Worm (Caenorhabditis elegans) whole organism, young adult: ENCODE data around the gene C38C6.3.

ENCODE experiments used
- D2030.7 ChIP-seq: fragments of 200-800 bp; sonication (Bioruptor generic); IDR thresholded peaks from 2 replicates; pipeline ENCODE4 v1.3.6; 2022; ENCODE audit warnings: missing genetic modification reagents, missing genetic modification characterization, missing compliant biosample characterization
- F49E8.2 ChIP-seq: sonication (generic microtip); optimal IDR thresholded peaks from 3 replicates; lab custom pipeline; 2017; ENCODE audit warnings: missing genetic modification characterization, mild to moderate bottlenecking, missing compliant biosample characterization, antibody characterized with exemption, moderate library complexity; ENCODE audit not compliant: insufficient read depth
- F55B11.4 ChIP-seq: sonication (generic microtip); optimal IDR thresholded peaks from 2 replicates; lab custom pipeline; 2016; ENCODE audit warnings: missing compliant biosample characterization, missing genetic modification characterization, borderline replicate concordance; ENCODE audit not compliant: insufficient read depth
- Y53G8AR.9 ChIP-seq: fragments of 200-800 bp; sonication (Bioruptor generic); conservative IDR thresholded peaks from 2 replicates; pipeline ENCODE4 v1.3.6; 2022; ENCODE audit warnings: missing genetic modification reagents, missing genetic modification characterization, missing compliant biosample characterization
- ama-1 ChIP-seq, 3 experiments: fragments of 150-350 bp in 1 of 3; sonication (generic microtip) in 2 of 3; optimal IDR thresholded peaks; 2 replicates each; lab custom pipeline; 2014 to 2018; ENCODE audit warnings: missing biosample characterization in 2 of 3, missing genetic modification characterization in 2 of 3, missing genetic modification reagents in 2 of 3
- aptf-2 ChIP-seq: fragments of 200-800 bp; sonication (Bioruptor generic); conservative IDR thresholded peaks from 2 replicates; pipeline ENCODE4 v1.3.6; 2022; ENCODE audit warnings: missing genetic modification reagents, missing genetic modification characterization, missing compliant biosample characterization
- atf-7 ChIP-seq: sonication (generic microtip); optimal IDR thresholded peaks from 2 replicates; lab custom pipeline; 2017; ENCODE audit warnings: mild to moderate bottlenecking, missing genetic modification characterization, missing compliant biosample characterization
- attf-6 ChIP-seq: fragments of 200-800 bp; sonication (Bioruptor generic); IDR thresholded peaks from 2 replicates; pipeline ENCODE4 v1.3.6; 2022; ENCODE audit warnings: missing genetic modification reagents, missing genetic modification characterization, missing compliant biosample characterization
- ccch-3 ChIP-seq: fragments of 200-800 bp; sonication (Bioruptor generic); optimal IDR thresholded peaks from 2 replicates; lab custom pipeline; 2018; ENCODE audit warnings: mild to moderate bottlenecking, missing genetic modification characterization, missing compliant biosample characterization
- ceh-100 ChIP-seq: fragments of 200-800 bp; sonication (Bioruptor generic); IDR thresholded peaks from 2 replicates; pipeline ENCODE4 v1.3.6; 2022; ENCODE audit warnings: missing genetic modification reagents, missing genetic modification characterization, missing compliant biosample characterization
- ceh-27 ChIP-seq: fragments of 200-800 bp; sonication (Bioruptor generic); optimal IDR thresholded peaks from 2 replicates; lab custom pipeline; 2018; ENCODE audit warnings: mild to moderate bottlenecking, missing genetic modification characterization, moderate library complexity, missing compliant biosample characterization
- ceh-79 ChIP-seq: sonication (generic microtip); optimal IDR thresholded peaks from 2 replicates; lab custom pipeline; 2017; ENCODE audit warnings: mild to moderate bottlenecking, missing genetic modification characterization, missing compliant biosample characterization
- ceh-91 ChIP-seq: fragments of 200-800 bp; sonication (Bioruptor generic); IDR thresholded peaks from 2 replicates; pipeline ENCODE4 v1.3.6; 2022; ENCODE audit warnings: missing genetic modification reagents, missing genetic modification characterization, missing compliant biosample characterization
- dox-1 ChIP-seq: fragments of 200-800 bp; sonication (Bioruptor generic); IDR thresholded peaks from 2 replicates; pipeline ENCODE4 v1.3.6; 2022; ENCODE audit warnings: missing genetic modification reagents, missing genetic modification characterization, missing compliant biosample characterization
- egrh-3 ChIP-seq: fragments of 200-800 bp; sonication (Bioruptor generic); IDR thresholded peaks from 2 replicates; pipeline ENCODE4 v1.3.6; 2022; ENCODE audit warnings: missing genetic modification reagents, missing genetic modification characterization, missing compliant biosample characterization
- ets-4 ChIP-seq: fragments of 200-800 bp; sonication (Bioruptor generic); optimal IDR thresholded peaks from 2 replicates; lab custom pipeline; 2018; ENCODE audit warnings: mild to moderate bottlenecking, missing genetic modification characterization, missing compliant biosample characterization
- fkh-3 ChIP-seq: sonication (generic microtip); optimal IDR thresholded peaks from 2 replicates; lab custom pipeline; 2016; ENCODE audit warnings: mild to moderate bottlenecking, missing genetic modification characterization, missing compliant biosample characterization
- let-607 ChIP-seq, 2 experiments: fragments of 200-800 bp in 1 of 2; sonication (Bioruptor generic) in 1 of 2; sonication (generic microtip) in 1 of 2; optimal IDR thresholded peaks; 2 replicates each; lab custom pipeline; 2016 to 2018; ENCODE audit warnings: mild to moderate bottlenecking in 2 of 2, missing compliant biosample characterization in 2 of 2, missing genetic modification characterization in 2 of 2, moderate library complexity in 2 of 2, missing genotype in 1 of 2
- lir-1 ChIP-seq: fragments of 200-800 bp; sonication (Bioruptor generic); conservative IDR thresholded peaks from 2 replicates; pipeline ENCODE4 v1.3.6; 2022; ENCODE audit warnings: missing genetic modification reagents, missing genetic modification characterization, missing compliant biosample characterization
- lsl-1 ChIP-seq: fragments of 200-800 bp; sonication (Bioruptor generic); optimal IDR thresholded peaks from 2 replicates; lab custom pipeline; 2018; ENCODE audit warnings: mild to moderate bottlenecking, missing genetic modification characterization, moderate library complexity, missing compliant biosample characterization
- lsy-27 ChIP-seq: sonication (generic microtip); optimal IDR thresholded peaks from 2 replicates; lab custom pipeline; 2017; ENCODE audit warnings: missing genetic modification characterization, mild to moderate bottlenecking, missing compliant biosample characterization, antibody characterized with exemption, missing genotype, borderline replicate concordance; ENCODE audit not compliant: insufficient read depth
- mes-4 ChIP-seq: sonication (generic microtip); optimal IDR thresholded peaks from 2 replicates; lab custom pipeline; 2016; ENCODE audit warnings: missing genotype, missing genetic modification characterization, missing compliant biosample characterization
- nfya-1 ChIP-seq: sonication (generic microtip); optimal IDR thresholded peaks from 2 replicates; lab custom pipeline; 2017; ENCODE audit warnings: antibody characterized with exemption, missing compliant biosample characterization, missing genetic modification characterization, borderline replicate concordance; ENCODE audit not compliant: insufficient read depth
- nfyb-1 ChIP-seq: fragments of 200-800 bp; sonication (Bioruptor generic); IDR thresholded peaks from 2 replicates; pipeline ENCODE4 v1.3.6; 2022; ENCODE audit warnings: missing genetic modification reagents, missing genetic modification characterization, missing compliant biosample characterization
- nhr-120 ChIP-seq: fragments of 200-800 bp; sonication (Bioruptor generic); IDR thresholded peaks from 2 replicates; pipeline ENCODE4 v1.3.6; 2022; ENCODE audit warnings: missing genetic modification characterization, missing compliant biosample characterization
- rpc-1 ChIP-seq, 2 experiments: fragments of 150-350 bp in 1 of 2; sonication (generic microtip) in 1 of 2; optimal IDR thresholded peaks; 2 replicates each; lab custom pipeline; 2014 to 2018; ENCODE audit warnings: missing biosample characterization in 1 of 2, missing genetic modification characterization in 1 of 2, missing genetic modification reagents in 1 of 2, missing genotype in 1 of 2
- snpc-3.4 ChIP-seq: sonication (generic microtip); optimal IDR thresholded peaks from 2 replicates; lab custom pipeline; 2017; ENCODE audit warnings: missing genetic modification characterization, mild to moderate bottlenecking, missing compliant biosample characterization, antibody characterized with exemption, moderate library complexity, missing genotype, missing genetic modification reagents
- snpc-4 ChIP-seq, 5 experiments: fragments of 150-350 bp in 1 of 5; sonication (generic microtip) in 4 of 5; optimal IDR thresholded peaks; 2 replicates each; lab custom pipeline; 2014 to 2018; ENCODE audit warnings: missing genetic modification characterization in 5 of 5, missing biosample characterization in 3 of 5, antibody characterized with exemption in 2 of 5, mild to moderate bottlenecking in 2 of 5, missing compliant biosample characterization in 2 of 5, missing genotype in 2 of 5, moderate library complexity in 2 of 5, missing genetic modification reagents in 1 of 5
- somi-1 ChIP-seq: fragments of 200-800 bp; sonication (Bioruptor generic); optimal IDR thresholded peaks from 2 replicates; lab custom pipeline; 2018; ENCODE audit warnings: mild to moderate bottlenecking, missing genetic modification characterization, missing compliant biosample characterization
- tbx-9 ChIP-seq: sonication (generic microtip); optimal IDR thresholded peaks from 2 replicates; lab custom pipeline; 2016; ENCODE audit warnings: borderline replicate concordance, missing genetic modification characterization, inconsistent platforms, missing compliant biosample characterization
- ztf-26 ChIP-seq: sonication (generic microtip); optimal IDR thresholded peaks from 2 replicates; lab custom pipeline; 2017; ENCODE audit warnings: missing genetic modification characterization, missing compliant biosample characterization

C38C6.3 gene

ce11 chrII:14600852-14601313 lies 32.0 kb upstream of the C38C6.3 start, which contains the start of gene tps-2:
tps-2 (plus strand) TSS chrII:14600902.
- TF ChIP-seq D2030.7 (GFP tag; lab: Robert Waterston, UW) (no peak), ama-1 (optimal IDR thresholded peaks at IDR 0.05; lab: Kevin White, UChicago) (peak; percentile 84), ama-1 (GFP tag; optimal IDR thresholded peaks at IDR 0.05; lab: Kevin White, UChicago) (no peak), let-607 (tag; optimal IDR thresholded peaks at IDR 0.05; lab: Kevin White, UChicago) (peak in 1 of 2 experiments; percentile 6), ets-4 (GFP tag; lab: Kevin White, UChicago) (no peak), dox-1 (GFP tag; lab: Robert Waterston, UW) (0 out of 2 replicates have a peak, but pooled peaks have one; percentile 4), nhr-120 (GFP tag; lab: Robert Waterston, UW) (no peak)

ce11 chrII:14602735-14603134 lies 30.2 kb upstream of the C38C6.3 start:
- TF ChIP-seq ceh-100 (GFP tag; lab: Robert Waterston, UW) (no peak), ceh-91 (GFP tag; lab: Robert Waterston, UW) (no peak), aptf-2 (GFP tag; lab: Robert Waterston, UW) (no peak), tbx-9 (tag; lab: Kevin White, UChicago) (no peak), atf-7 (no peak), lsl-1 (GFP tag; lab: Kevin White, UChicago) (no peak), egrh-3 (GFP tag; lab: Robert Waterston, UW) (no peak), ceh-79 (tag; lab: Kevin White, UChicago) (no peak), F49E8.2 (tag; lab: Kevin White, UChicago) (no peak), fkh-3 (tag; lab: Kevin White, UChicago) (no peak), attf-6 (GFP tag; lab: Robert Waterston, UW) (no peak), rpc-1 (optimal IDR thresholded peaks at IDR 0.05; lab: Kevin White, UChicago) (no peak), rpc-1 (tag; optimal IDR thresholded peaks at IDR 0.05; lab: Kevin White, UChicago) (no peak), snpc-3.4 (tag; lab: Kevin White, UChicago) (no peak)
- TF ChIP-seq, all 124 proteins: peak for 0

ce11 chrII:14604261-14604660 lies 28.7 kb upstream of the C38C6.3 start:
- no peak for TF ChIP-seq somi-1 (GFP tag; lab: Kevin White, UChicago)
- TF ChIP-seq ama-1 (optimal IDR thresholded peaks at IDR 0.05; lab: Kevin White, UChicago), result peak; percentile 60
- no peak for TF ChIP-seq ama-1 (GFP tag; optimal IDR thresholded peaks at IDR 0.05; lab: Kevin White, UChicago)
- TF ChIP-seq, all 124 proteins: peak for 1

ce11 chrII:14605026-14605425 lies 27.9 kb upstream of the C38C6.3 start:
- TF ChIP-seq F55B11.4 (tag; lab: Kevin White, UChicago) (no peak), nfyb-1 (GFP tag; lab: Robert Waterston, UW) (no peak), lsy-27 (tag; lab: Kevin White, UChicago) (no peak), snpc-4 (GFP tag; optimal IDR thresholded peaks at IDR 0.05; lab: Kevin White, UChicago) (no peak), snpc-4 (tag; optimal IDR thresholded peaks at IDR 0.05; lab: Kevin White, UChicago) (no peak), ztf-26 (no peak), nfya-1 (no peak), ccch-3 (no peak)

ce11 chrII:14605479-14605878 lies 27.4 kb upstream of the C38C6.3 start, which contains the start of gene F19H8.2:
F19H8.2 (minus strand) TSS chrII:14605869.
- no peak for TF ChIP-seq mes-4 (tag; lab: Kevin White, UChicago)
- peak; percentile 32 for TF ChIP-seq ceh-27 (GFP tag; lab: Kevin White, UChicago)
- TF ChIP-seq lir-1 (GFP tag; lab: Robert Waterston, UW), result no peak
- 0 out of 2 replicates have a peak, but pooled peaks have one; percentile 34 for TF ChIP-seq Y53G8AR.9 (GFP tag; lab: Robert Waterston, UW)
